Worm (Caenorhabditis elegans) whole organism, L4/young adult: Measurements from ENCODE around the gene sprr-1.

ENCODE experiments used
- W03F9.2 ChIP-seq: fragments of 150-350 bp; optimal IDR thresholded peaks from 2 replicates; lab custom pipeline; 2014; ENCODE audit warnings: missing biosample characterization, missing genetic modification characterization
- dao-5 ChIP-seq: sonication (generic microtip); optimal IDR thresholded peaks from 2 replicates; lab custom pipeline; 2016; ENCODE audit warnings: missing genotype, missing genetic modification characterization, moderate library complexity, missing compliant biosample characterization

- TF ChIP-seq W03F9.2 (tag; lab: Kevin White, UChicago), result no peak
- TF ChIP-seq dao-5 (tag; lab: Kevin White, UChicago), result no peak
Observed at ce11 chrX:15434922-15435321, 31.2 kb upstream of the sprr-1 start.
